Fruit fly (Drosophila melanogaster): ENCODE measurements around the gene CG4408.

Gene CG4408

dm6 chr3R:23334036-23334744 is 29.2 kb downstream of the CG4408 start (continued):
- TF ChIP-seq CG9609 (GFP tag; optimal IDR thresholded peaks at IDR 0.05): peak; percentile 32
- no peak for TF ChIP-seq ato (GFP tag; IDR thresholded peaks at IDR 0.05; ENCODE audit: partially characterized antibody)
- TF ChIP-seq sqz (GFP tag; optimal IDR thresholded peaks at IDR 0.05): peak; percentile 82
- no peak for TF ChIP-seq maf-S (GFP tag; optimal IDR thresholded peaks at IDR 0.05)
- TF ChIP-seq Vsx1 (GFP tag; optimal IDR thresholded peaks at IDR 0.05): no peak
- no peak for TF ChIP-seq Rfx (GFP tag; IDR thresholded peaks at IDR 0.05)
- TF ChIP-seq Drgx (GFP tag; IDR thresholded peaks at IDR 0.05): peak; percentile 94
- TF ChIP-seq CG11560 (tag; IDR thresholded peaks at IDR 0.05): no peak
- TF ChIP-seq CG11456 (GFP tag; IDR thresholded peaks at IDR 0.05): no peak
- TF ChIP-seq Usf (GFP tag; optimal IDR thresholded peaks at IDR 0.05): no peak
- TF ChIP-seq croc (GFP tag; conservative IDR thresholded peaks at IDR 0.05): no peak
- TF ChIP-seq salm (tag; optimal IDR thresholded peaks at IDR 0.05): no peak
- TF ChIP-seq toy (GFP tag; IDR thresholded peaks at IDR 0.05): no peak
- peak in 1 of 2 experiments; percentile 19 for TF ChIP-seq dpn (GFP tag; optimal IDR thresholded peaks at IDR 0.05)
- TF ChIP-seq chinmo (GFP tag; IDR thresholded peaks at IDR 0.05; ENCODE audit: partially characterized antibody): peak; percentile 76; the same call in 1 of the 4 replicates
- TF ChIP-seq h (optimal IDR thresholded peaks at IDR 0.05): no peak
- peak; percentile 98 for TF ChIP-seq Adf1 (GFP tag; IDR thresholded peaks at IDR 0.05)
- TF ChIP-seq CG12942 (GFP tag; optimal IDR thresholded peaks at IDR 0.05): no peak
- TF ChIP-seq trh (GFP tag; optimal IDR thresholded peaks at IDR 0.05): no peak
- TF ChIP-seq sr (GFP tag; IDR thresholded peaks at IDR 0.05): 0 out of 3 replicates have a peak, but pooled peaks have one; percentile 18
- no peak for TF ChIP-seq CG7928 (GFP tag; optimal IDR thresholded peaks at IDR 0.05)
- no peak for TF ChIP-seq CG34376 (GFP tag; optimal IDR thresholded peaks at IDR 0.05)
- no peak for TF ChIP-seq bcd (GFP tag; optimal IDR thresholded peaks at IDR 0.05)
- TF ChIP-seq Ada2b (GFP tag; IDR thresholded peaks at IDR 0.05): no peak
- TF ChIP-seq grau (tag; optimal IDR thresholded peaks at IDR 0.05): no peak
- no peak for TF ChIP-seq CG9437 (GFP tag; optimal IDR thresholded peaks at IDR 0.05)
- TF ChIP-seq fru (optimal IDR thresholded peaks at IDR 0.05): no peak
- no peak for TF ChIP-seq Meics (GFP tag; optimal IDR thresholded peaks at IDR 0.05)
- no peak for TF ChIP-seq Hmx (GFP tag; optimal IDR thresholded peaks at IDR 0.05)
- peak; percentile 39 for TF ChIP-seq CG13287 (GFP tag; IDR thresholded peaks at IDR 0.05; ENCODE audit: partially characterized antibody)
- TF ChIP-seq Hr51 (GFP tag; optimal IDR thresholded peaks at IDR 0.05): peak in 1 of 2 experiments; percentile 30
- no peak for TF ChIP-seq CG11504 (tag; optimal IDR thresholded peaks at IDR 0.05)
- peak in 1 of 3 experiments; percentile 60 for TF ChIP-seq Stat92E (GFP tag; optimal IDR thresholded peaks at IDR 0.05)
- no peak for TF ChIP-seq CG14710 (tag; optimal IDR thresholded peaks at IDR 0.05)
- TF ChIP-seq CG32767 (GFP tag; IDR thresholded peaks at IDR 0.05): no peak
- TF ChIP-seq CG13296 (GFP tag; optimal IDR thresholded peaks at IDR 0.05): no peak
- TF ChIP-seq CG34224 (GFP tag; IDR thresholded peaks at IDR 0.05; ENCODE audit: partially characterized antibody): peak; percentile 50; the same call in 2 of the 3 replicates
- TF ChIP-seq CG9215 (GFP tag; IDR thresholded peaks at IDR 0.05): no peak
- TF ChIP-seq nom (GFP tag; optimal IDR thresholded peaks at IDR 0.05): peak; percentile 99
- no peak for TF ChIP-seq slbo (GFP tag; IDR thresholded peaks at IDR 0.05)
- TF ChIP-seq sd (tag; optimal IDR thresholded peaks at IDR 0.05): no peak
- TF ChIP-seq onecut (GFP tag; IDR thresholded peaks at IDR 0.05): no peak
- TF ChIP-seq CG2120 (GFP tag; optimal IDR thresholded peaks at IDR 0.05): no peak
- no peak for TF ChIP-seq sisA (GFP tag; IDR thresholded peaks at IDR 0.05)
- peak; percentile 62 for TF ChIP-seq sens (GFP tag)
- no peak for TF ChIP-seq Mad (GFP tag; optimal IDR thresholded peaks at IDR 0.05)
- TF ChIP-seq CG12219 (GFP tag; optimal IDR thresholded peaks at IDR 0.05): no peak
- peak; percentile 57 for TF ChIP-seq CG12769 (tag; optimal IDR thresholded peaks at IDR 0.05)
- TF ChIP-seq NfI (GFP tag; optimal IDR thresholded peaks at IDR 0.05): no peak

Data from whole organism, embryonic.